ENCODE assay signal across 1 worm cellular context in genomic region chrX:7460516-7460915, ce11.
TF ChIP-seq lines count a peak whose summit lies in the region.

No protein-coding gene starts in this region.

TF ChIP-seq in whole organism, late embryonic, 69 proteins besides CTCF, POLR2A, EP300 and RAD21 (continued from another document):
- TF ChIP-seq pat-9 (tag; optimal IDR thresholded peaks at IDR 0.05; lab: Kevin White, UChicago), result no peak
- no peak for TF ChIP-seq ttx-3 (tag; optimal IDR thresholded peaks at IDR 0.05; lab: Kevin White, UChicago)
- TF ChIP-seq unc-86 (tag; optimal IDR thresholded peaks at IDR 0.05; lab: Kevin White, UChicago), result no peak
- no peak for TF ChIP-seq pros-1 (tag; optimal IDR thresholded peaks at IDR 0.05; lab: Kevin White, UChicago)
- no peak for TF ChIP-seq sox-4 (tag; optimal IDR thresholded peaks at IDR 0.05; lab: Kevin White, UChicago)
